Fruit fly (Drosophila melanogaster): Measurements from ENCODE around the gene CaMKII.

Gene CaMKII

dm6 chr4:1053653-1054163, at the start of gene CaMKII:
CaMKII (minus strand) TSS chr4:1053703.
- no peak for TF ChIP-seq psq (optimal IDR thresholded peaks at IDR 0.05)
- no peak for TF ChIP-seq ttk (optimal IDR thresholded peaks at IDR 0.05)
- TF ChIP-seq Myc (optimal IDR thresholded peaks at IDR 0.05): no peak

dm6 chr4:1097608-1098262, 44.2 kb upstream of the CaMKII start:
- TF ChIP-seq insv (optimal IDR thresholded peaks at IDR 0.05): no peak
- TF ChIP-seq h (optimal IDR thresholded peaks at IDR 0.05): no peak
- no peak for TF ChIP-seq ttk (optimal IDR thresholded peaks at IDR 0.05)
- TF ChIP-seq psq (optimal IDR thresholded peaks at IDR 0.05): no peak
- no peak for TF ChIP-seq Myc (optimal IDR thresholded peaks at IDR 0.05)
- no peak for TF ChIP-seq Sin3A (optimal IDR thresholded peaks at IDR 0.05)

- no peak for TF ChIP-seq Myc (optimal IDR thresholded peaks at IDR 0.05)
- no peak for TF ChIP-seq Sin3A (optimal IDR thresholded peaks at IDR 0.05)
- TF ChIP-seq psq (optimal IDR thresholded peaks at IDR 0.05): no peak
- TF ChIP-seq insv (optimal IDR thresholded peaks at IDR 0.05): no peak
- TF ChIP-seq h (optimal IDR thresholded peaks at IDR 0.05): no peak
- no peak for TF ChIP-seq ttk (optimal IDR thresholded peaks at IDR 0.05)
Measured at dm6 chr4:1093446-1093845, 39.9 kb upstream of the CaMKII start.

dm6 chr4:1090304-1090703, 36.8 kb upstream of the CaMKII start:
- TF ChIP-seq h (optimal IDR thresholded peaks at IDR 0.05): no peak
- TF ChIP-seq insv (optimal IDR thresholded peaks at IDR 0.05): no peak
- no peak for TF ChIP-seq psq (optimal IDR thresholded peaks at IDR 0.05)
- no peak for TF ChIP-seq Myc (optimal IDR thresholded peaks at IDR 0.05)
- no peak for TF ChIP-seq Sin3A (optimal IDR thresholded peaks at IDR 0.05)
- TF ChIP-seq ttk (optimal IDR thresholded peaks at IDR 0.05): no peak

- no peak for TF ChIP-seq Sin3A (optimal IDR thresholded peaks at IDR 0.05)
Measured at dm6 chr4:1088480-1088879, 35.0 kb upstream of the CaMKII start, which contains the start of gene sv. sv (plus strand) TSS chr4:1088798.

- TF ChIP-seq Sin3A (optimal IDR thresholded peaks at IDR 0.05) (no peak), psq (optimal IDR thresholded peaks at IDR 0.05) (no peak), ttk (optimal IDR thresholded peaks at IDR 0.05) (no peak), Myc (optimal IDR thresholded peaks at IDR 0.05) (no peak)
Measured at dm6 chr4:1084326-1085062, 31.0 kb upstream of the CaMKII start, which contains the start of gene Actbeta. Actbeta (minus strand) TSS chr4:1084796.

dm6 chr4:1064652-1065218, 11.2 kb upstream of the CaMKII start, which contains the start of gene Zyx:
Zyx (minus strand) TSS chr4:1065001.
- TF ChIP-seq psq (optimal IDR thresholded peaks at IDR 0.05) (no peak), Myc (optimal IDR thresholded peaks at IDR 0.05) (no peak), h (optimal IDR thresholded peaks at IDR 0.05) (no peak), Sin3A (optimal IDR thresholded peaks at IDR 0.05) (no peak), ttk (optimal IDR thresholded peaks at IDR 0.05) (no peak), insv (optimal IDR thresholded peaks at IDR 0.05) (no peak)

dm6 chr4:1064219-1064618, 10.7 kb upstream of the CaMKII start:
- no peak for TF ChIP-seq Myc (optimal IDR thresholded peaks at IDR 0.05)
- TF ChIP-seq ttk (optimal IDR thresholded peaks at IDR 0.05): no peak
- TF ChIP-seq Sin3A (optimal IDR thresholded peaks at IDR 0.05): no peak
- TF ChIP-seq psq (optimal IDR thresholded peaks at IDR 0.05): no peak
- no peak for TF ChIP-seq insv (optimal IDR thresholded peaks at IDR 0.05)
- TF ChIP-seq h (optimal IDR thresholded peaks at IDR 0.05): no peak

- TF ChIP-seq insv (optimal IDR thresholded peaks at IDR 0.05): no peak
- no peak for TF ChIP-seq ttk (optimal IDR thresholded peaks at IDR 0.05)
- TF ChIP-seq Myc (optimal IDR thresholded peaks at IDR 0.05): no peak
- TF ChIP-seq psq (optimal IDR thresholded peaks at IDR 0.05): no peak
- TF ChIP-seq Sin3A (optimal IDR thresholded peaks at IDR 0.05): no peak
Measured at dm6 chr4:1062957-1063812, 9.7 kb upstream of the CaMKII start.

- TF ChIP-seq Sin3A (optimal IDR thresholded peaks at IDR 0.05): no peak
- no peak for TF ChIP-seq h (optimal IDR thresholded peaks at IDR 0.05)
- no peak for TF ChIP-seq insv (optimal IDR thresholded peaks at IDR 0.05)
- no peak for TF ChIP-seq Myc (optimal IDR thresholded peaks at IDR 0.05)
Measured at dm6 chr4:1061095-1061432, 7.6 kb upstream of the CaMKII start.

- TF ChIP-seq ttk (optimal IDR thresholded peaks at IDR 0.05): no peak
- no peak for TF ChIP-seq Myc (optimal IDR thresholded peaks at IDR 0.05)
- TF ChIP-seq Sin3A (optimal IDR thresholded peaks at IDR 0.05): no peak
- no peak for TF ChIP-seq psq (optimal IDR thresholded peaks at IDR 0.05)
- TF ChIP-seq insv (optimal IDR thresholded peaks at IDR 0.05): no peak
- TF ChIP-seq h (optimal IDR thresholded peaks at IDR 0.05): no peak
Measured at dm6 chr4:1060373-1061094, 7.0 kb upstream of the CaMKII start, which contains the start of gene apolpp. apolpp (plus strand) TSS chr4:1060969.

Data from Kc167 (cell line).